Worm (Caenorhabditis elegans): ENCODE data around the gene srd-36.

ce11 chrX:13267230-13267629 is 27.3 kb downstream of the srd-36 start, which contains the start of gene cyp-14A1:
- TF ChIP-seq pqm-1 (tag; optimal IDR thresholded peaks at IDR 0.05) = no peak
- TF ChIP-seq nhr-76 (tag; optimal IDR thresholded peaks at IDR 0.05) = no peak
- TF ChIP-seq nhr-28 (tag; optimal IDR thresholded peaks at IDR 0.05) = no peak
